Fruit fly (Drosophila melanogaster) whole organism, embryonic: ENCODE results near the gene ppk26.
A peak's percentile ranks its signal among the peaks of the same experiment; 100 is the strongest.

Experiments
- Adf1 ChIP-seq: fragments of 200-800 bp; sonication (Bioruptor generic); IDR thresholded peaks from 2 replicates; pipeline ENCODE4 v1.3.6; 2022; ENCODE audit warnings: missing biosample characterization, missing genetic modification characterization
- Aef1 ChIP-seq: fragments of 200-800 bp; sonication (Bioruptor generic); IDR thresholded peaks from 3 replicates; pipeline ENCODE4 v1.3.6; 2022; ENCODE audit warnings: missing biosample characterization, missing genetic modification characterization
- CG10654 ChIP-seq: fragments of 200-800 bp; sonication (Bioruptor generic); optimal IDR thresholded peaks from 2 replicates; lab custom pipeline; 2016; ENCODE audit warnings: missing biosample characterization, missing genetic modification characterization
- CG11247 ChIP-seq: fragments of 200-800 bp; sonication (Bioruptor generic); IDR thresholded peaks from 2 replicates; pipeline ENCODE4 v1.3.6; 2022; ENCODE audit warnings: missing biosample characterization, missing genetic modification characterization
- CG12942 ChIP-seq: fragments of 200-800 bp; sonication (Bioruptor generic); optimal IDR thresholded peaks from 3 replicates; lab custom pipeline; 2016; ENCODE audit warnings: missing biosample characterization, missing genetic modification characterization
- CG14710 ChIP-seq: fragments of 200-800 bp; sonication (Bioruptor generic); optimal IDR thresholded peaks from 3 replicates; lab custom pipeline; 2019; ENCODE audit warnings: missing biosample characterization, mild to moderate bottlenecking, missing genetic modification characterization, moderate library complexity
- CG15514 ChIP-seq: fragments of 200-800 bp; sonication (Bioruptor generic); optimal IDR thresholded peaks from 3 replicates; lab custom pipeline; 2017; ENCODE audit warnings: missing biosample characterization, missing genetic modification characterization, mild to moderate bottlenecking, moderate library complexity, missing genetic modification reagents
- CG1602 ChIP-seq: fragments of 200-800 bp; sonication (Bioruptor generic); optimal IDR thresholded peaks from 3 replicates; lab custom pipeline; 2016; ENCODE audit warnings: missing biosample characterization, missing genetic modification characterization
- CG2129 ChIP-seq: fragments of 200-800 bp; sonication (Bioruptor generic); IDR thresholded peaks from 2 replicates; pipeline ENCODE4 v1.3.6; 2022; ENCODE audit warnings: missing biosample characterization, missing genetic modification characterization; ENCODE audit not compliant: partially characterized antibody
- CG2889 ChIP-seq: fragments of 200-800 bp; sonication (Bioruptor generic); IDR thresholded peaks from 3 replicates; pipeline ENCODE4 v1.3.6; 2022; ENCODE audit warnings: missing biosample characterization, missing genetic modification characterization
- CG30020 ChIP-seq: fragments of 200-800 bp; optimal IDR thresholded peaks from 2 replicates; lab custom pipeline; 2019; ENCODE audit warnings: missing biosample characterization, mild to moderate bottlenecking, missing genetic modification characterization, moderate library complexity
- CG3163 ChIP-seq: fragments of 200-800 bp; sonication (Bioruptor generic); optimal IDR thresholded peaks from 3 replicates; lab custom pipeline; 2016; ENCODE audit warnings: missing biosample characterization, missing genetic modification characterization
- CG34422 ChIP-seq: fragments of 200-800 bp; sonication (Bioruptor generic); IDR thresholded peaks from 3 replicates; pipeline ENCODE4 v1.3.6; 2022; ENCODE audit warnings: missing biosample characterization, missing genetic modification characterization
- CG4424 ChIP-seq: fragments of 200-800 bp; sonication (Bioruptor generic); optimal IDR thresholded peaks from 3 replicates; lab custom pipeline; 2016; ENCODE audit warnings: missing biosample characterization, missing genetic modification characterization
- CG6813 ChIP-seq: fragments of 200-800 bp; sonication (Bioruptor generic); optimal IDR thresholded peaks from 2 replicates; lab custom pipeline; 2017; ENCODE audit warnings: missing biosample characterization, missing genetic modification characterization, mild to moderate bottlenecking, moderate library complexity, missing genetic modification reagents
- CG7556 ChIP-seq: fragments of 200-800 bp; sonication (Bioruptor generic); optimal IDR thresholded peaks from 2 replicates; lab custom pipeline; 2017; ENCODE audit warnings: missing biosample characterization, mild to moderate bottlenecking, missing genetic modification characterization
- CG8281 ChIP-seq: fragments of 200-800 bp; sonication (Bioruptor generic); optimal IDR thresholded peaks from 2 replicates; lab custom pipeline; 2018; ENCODE audit warnings: missing biosample characterization, mild to moderate bottlenecking, missing genetic modification characterization, moderate library complexity
- CG8944 ChIP-seq: fragments of 200-800 bp; sonication (Bioruptor generic); optimal IDR thresholded peaks from 3 replicates; lab custom pipeline; 2016; ENCODE audit warnings: missing biosample characterization, missing genetic modification characterization
- CG9876 ChIP-seq: fragments of 200-800 bp; sonication (Bioruptor generic); optimal IDR thresholded peaks from 2 replicates; lab custom pipeline; 2016; ENCODE audit warnings: missing biosample characterization, missing genetic modification characterization
- D19A ChIP-seq: fragments of 200-800 bp; optimal IDR thresholded peaks from 3 replicates; lab custom pipeline; 2019; ENCODE audit warnings: missing biosample characterization, mild to moderate bottlenecking, missing genetic modification characterization, moderate library complexity
- D19B ChIP-seq: fragments of 200-800 bp; sonication (Bioruptor generic); optimal IDR thresholded peaks from 2 replicates; lab custom pipeline; 2017; ENCODE audit warnings: missing biosample characterization, mild to moderate bottlenecking, missing genetic modification characterization
- Hmx ChIP-seq: fragments of 200-800 bp; sonication (Bioruptor generic); optimal IDR thresholded peaks from 2 replicates; lab custom pipeline; 2016; ENCODE audit warnings: missing biosample characterization, missing genetic modification characterization
- Side ChIP-seq: fragments of 200-800 bp; sonication (Bioruptor generic); optimal IDR thresholded peaks from 2 replicates; lab custom pipeline; 2016; ENCODE audit warnings: missing biosample characterization, missing genetic modification characterization
- Stat92E ChIP-seq, 3 experiments: fragments of >200 bp in 2 of 3; fragments of 200-800 bp in 1 of 3; sonication (Bioruptor generic) in 1 of 3; optimal IDR thresholded peaks; 2 replicates each; lab custom pipeline; 2017 to 2019; ENCODE audit warnings: missing biosample characterization in 3 of 3, missing genetic modification characterization in 3 of 3, mild to moderate bottlenecking in 1 of 3, moderate library complexity in 1 of 3
- Vsx1 ChIP-seq: fragments of 200-800 bp; sonication (Bioruptor generic); optimal IDR thresholded peaks from 2 replicates; lab custom pipeline; 2017; ENCODE audit warnings: missing biosample characterization, mild to moderate bottlenecking, missing genetic modification characterization, missing genetic modification reagents
- crol ChIP-seq: fragments of 200-800 bp; sonication (Bioruptor generic); IDR thresholded peaks from 2 replicates; pipeline ENCODE4 v1.3.6; 2022; ENCODE audit warnings: missing biosample characterization, missing genetic modification characterization
- dpn ChIP-seq, 2 experiments: fragments of 200-800 bp; sonication (Bioruptor generic); optimal IDR thresholded peaks; 3 replicates each; lab custom pipeline; 2016; ENCODE audit warnings: missing biosample characterization in 2 of 2, missing genetic modification characterization in 2 of 2
- ems ChIP-seq: fragments of 200-800 bp; sonication (Bioruptor generic); optimal IDR thresholded peaks from 3 replicates; lab custom pipeline; 2016; ENCODE audit warnings: missing biosample characterization, missing genetic modification characterization
- en ChIP-seq: fragments of 200-800 bp; sonication (Bioruptor generic); optimal IDR thresholded peaks from 2 replicates; lab custom pipeline; 2016; ENCODE audit warnings: missing biosample characterization, missing genetic modification characterization
- ewg ChIP-seq: fragments of 200-800 bp; sonication (Bioruptor generic); optimal IDR thresholded peaks from 3 replicates; lab custom pipeline; 2017; ENCODE audit warnings: mild to moderate bottlenecking, missing biosample characterization, missing genetic modification reagents, missing genetic modification characterization
- gcm2 ChIP-seq: fragments of 200-800 bp; sonication (Bioruptor generic); optimal IDR thresholded peaks from 2 replicates; lab custom pipeline; 2016; ENCODE audit warnings: missing biosample characterization, missing genetic modification characterization
- hb ChIP-seq: fragments of 200-800 bp; sonication (Bioruptor generic); IDR thresholded peaks from 3 replicates; pipeline ENCODE4 v1.3.6; 2022; ENCODE audit warnings: missing biosample characterization, missing genetic modification characterization; ENCODE audit not compliant: partially characterized antibody
- maf-S ChIP-seq: fragments of 200-800 bp; sonication (Bioruptor generic); optimal IDR thresholded peaks from 2 replicates; lab custom pipeline; 2016; ENCODE audit warnings: missing biosample characterization, missing genetic modification characterization
- pho ChIP-seq: fragments of 200-800 bp; sonication (Bioruptor generic); optimal IDR thresholded peaks from 2 replicates; lab custom pipeline; 2016; ENCODE audit warnings: missing biosample characterization, missing genetic modification characterization
- pita ChIP-seq: fragments of 200-800 bp; sonication (Bioruptor generic); optimal IDR thresholded peaks from 2 replicates; lab custom pipeline; 2017; ENCODE audit warnings: missing biosample characterization, mild to moderate bottlenecking, missing genetic modification characterization
- ro ChIP-seq: fragments of 200-800 bp; sonication (Bioruptor generic); IDR thresholded peaks from 2 replicates; pipeline ENCODE4 v1.3.6; 2022; ENCODE audit warnings: missing biosample characterization, missing genetic modification characterization
- sc ChIP-seq, 3 experiments: fragments of >200 bp in 2 of 3; fragments of 200-800 bp in 1 of 3; sonication (Bioruptor generic) in 1 of 3; optimal IDR thresholded peaks; 2 replicates in 2 of 3; 3 replicates in 1 of 3; lab custom pipeline; 2017; ENCODE audit warnings: mild to moderate bottlenecking in 1 of 3, missing biosample characterization in 1 of 3, missing genetic modification characterization in 1 of 3, missing genetic modification reagents in 1 of 3
- sens ChIP-seq: fragments of 200-800 bp; sonication (Bioruptor generic); peaks from one replicate; lab custom pipeline; 2016; ENCODE audit warnings: missing biosample characterization, missing genetic modification characterization
- usp ChIP-seq: fragments of >200 bp; optimal IDR thresholded peaks from 2 replicates; lab custom pipeline; 2017; ENCODE audit warnings: missing biosample characterization, missing genetic modification characterization
- zf30C ChIP-seq: fragments of 200-800 bp; sonication (Bioruptor generic); optimal IDR thresholded peaks from 3 replicates; lab custom pipeline; 2018; ENCODE audit warnings: missing biosample characterization, mild to moderate bottlenecking, missing genetic modification characterization
- zfh2 ChIP-seq: fragments of 200-800 bp; sonication (Bioruptor generic); optimal IDR thresholded peaks from 2 replicates; lab custom pipeline; 2016; ENCODE audit warnings: missing biosample characterization, missing genetic modification characterization

Gene ppk26

dm6 chr3L:7440633-7441032 is 15.3 kb upstream of the ppk26 start, which contains the start of gene sphinx2:
TSS of gene sphinx2 (minus strand) at chr3L:7440733.
- TF ChIP-seq ewg (GFP tag; lab: Kevin White, UChicago) (no peak), sens (peak; percentile 18), hb (GFP tag; lab: Robert Waterston, UW) (no peak)

- TF ChIP-seq CG2889 (GFP tag; lab: Robert Waterston, UW) (no peak), CG30020 (tag; lab: Kevin White, UChicago) (no peak), CG15514 (GFP tag; lab: Kevin White, UChicago) (no peak), D19A (tag; lab: Kevin White, UChicago) (peak; percentile 64), CG12942 (no peak), Aef1 (GFP tag; lab: Robert Waterston, UW) (no peak), usp (GFP tag; lab: Kevin White, UChicago) (no peak), Stat92E (GFP tag; optimal IDR thresholded peaks at IDR 0.05; lab: Kevin White, UChicago) (no peak), CG6813 (GFP tag; lab: Kevin White, UChicago) (no peak), dpn (GFP tag; optimal IDR thresholded peaks at IDR 0.05; lab: Kevin White, UChicago) (no peak), CG8281 (tag; lab: Kevin White, UChicago) (peak; percentile 94)
- TF ChIP-seq, all 482 proteins: peak for 2
These were observed 6.9 kb upstream of the ppk26 start for dm6 chr3L:7449097-7449496.

- TF ChIP-seq CG7556 (no peak), CG3163 (GFP tag; lab: Kevin White, UChicago) (no peak), zfh2 (no peak), CG14710 (tag; lab: Kevin White, UChicago) (no peak), CG1602 (GFP tag; lab: Kevin White, UChicago) (no peak), en (no peak), CG2129 (GFP tag; lab: Robert Waterston, UW) (no peak), Hmx (GFP tag; lab: Kevin White, UChicago) (no peak), Adf1 (no peak), pita (GFP tag; lab: Kevin White, UChicago) (no peak), gcm2 (GFP tag; lab: Kevin White, UChicago) (no peak), Vsx1 (GFP tag; lab: Kevin White, UChicago) (no peak), ro (no peak), pho (GFP tag; lab: Kevin White, UChicago) (no peak), CG4424 (GFP tag; lab: Kevin White, UChicago) (no peak), CG11247 (GFP tag; lab: Robert Waterston, UW) (no peak), zf30C (no peak)
These were observed 5.4 kb upstream of the ppk26 start, which contains the start of gene CG33278 for dm6 chr3L:7450553-7450952. TSS of gene CG33278 (plus strand) at chr3L:7450853.

dm6 chr3L:7465209-7465608 is 9.3 kb downstream of the ppk26 start, which contains the start of the genes CG42660, CG42661 and Tsp66A:
TSS of gene CG42660 (plus strand) at chr3L:7465509.
TSS of gene CG42661 (plus strand) at chr3L:7465509.
TSS of gene Tsp66A (plus strand) at chr3L:7465509.
- TF ChIP-seq D19B (GFP tag; lab: Kevin White, UChicago) (no peak), maf-S (GFP tag; lab: Kevin White, UChicago) (no peak), sc (optimal IDR thresholded peaks at IDR 0.05; lab: Kevin White, UChicago) (no peak), sc (GFP tag; optimal IDR thresholded peaks at IDR 0.05; lab: Kevin White, UChicago) (no peak), CG8944 (GFP tag; lab: Kevin White, UChicago) (no peak), crol (GFP tag; lab: Robert Waterston, UW) (no peak), Side (no peak), ems (GFP tag; lab: Kevin White, UChicago) (no peak), CG9876 (no peak), CG10654 (GFP tag; lab: Kevin White, UChicago) (no peak), CG34422 (GFP tag; lab: Robert Waterston, UW) (no peak)
